Worm (Caenorhabditis elegans): ENCODE results near the gene Y94H6A.12.

DNA sequence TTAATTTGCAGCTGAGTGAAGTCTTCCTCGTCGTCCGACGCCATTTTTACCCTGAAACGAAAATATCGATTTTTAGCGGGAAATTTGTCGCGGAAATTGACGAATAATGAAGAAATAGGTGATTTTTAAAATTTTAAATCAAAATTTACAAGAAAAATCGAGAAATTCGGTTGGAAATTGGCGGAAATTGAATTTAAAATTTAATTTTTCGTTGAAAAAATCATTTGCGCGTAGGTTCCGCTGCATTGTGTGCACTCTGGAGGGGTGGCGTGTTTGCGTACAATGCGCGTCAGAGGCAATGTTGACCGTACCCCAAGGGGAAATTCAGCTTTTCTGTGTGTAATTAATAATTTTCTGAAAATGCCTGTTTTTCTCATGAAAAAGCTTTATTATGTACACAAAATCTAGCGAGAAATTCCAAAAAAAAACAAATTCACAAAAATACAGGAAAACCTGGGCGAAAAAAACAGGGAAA is 8.9 kb downstream of the Y94H6A.12 start, which contains the start of gene Y94H6A.5:
- no peak for TF ChIP-seq unc-39 (tag; optimal IDR thresholded peaks at IDR 0.05)
- TF ChIP-seq aly-2 (tag; optimal IDR thresholded peaks at IDR 0.05) = no peak
- no peak for TF ChIP-seq nhr-23 (tag; optimal IDR thresholded peaks at IDR 0.05)
- no peak for TF ChIP-seq nhr-12 (tag; optimal IDR thresholded peaks at IDR 0.05)
- TF ChIP-seq alr-1 (tag; optimal IDR thresholded peaks at IDR 0.05) = no peak
- TF ChIP-seq lin-39 (tag; optimal IDR thresholded peaks at IDR 0.05) = no peak
- no peak for TF ChIP-seq nhr-237 (tag; optimal IDR thresholded peaks at IDR 0.05)
- no peak for TF ChIP-seq nhr-77 (tag; optimal IDR thresholded peaks at IDR 0.05)
- no peak for TF ChIP-seq F13H6.1 (tag; optimal IDR thresholded peaks at IDR 0.05)
- no peak for TF ChIP-seq ztf-4 (tag; optimal IDR thresholded peaks at IDR 0.05)

Measured in whole organism, L2 larva.